Worm (Caenorhabditis elegans) whole organism, L1 larva: Measurements from ENCODE around the gene B0294.3.

ENCODE experiments used
- aha-1 ChIP-seq: fragments of 150-350 bp; optimal IDR thresholded peaks from 2 replicates; lab custom pipeline; 2014; ENCODE audit warnings: missing biosample characterization, missing genetic modification characterization
- ama-1 ChIP-seq: fragments of 150-350 bp; optimal IDR thresholded peaks from 2 replicates; lab custom pipeline; 2014
- elt-3 ChIP-seq, 6 experiments: fragments of 150-350 bp in 1 of 6; sonication (generic microtip); optimal IDR thresholded peaks; 2 replicates each; lab custom pipeline; 2017 to 2018; ENCODE audit warnings: missing biosample characterization in 6 of 6, missing genetic modification characterization in 6 of 6, inconsistent platforms in 1 of 6
- grh-1 ChIP-seq: fragments of 200-800 bp; sonication (Bioruptor generic); IDR thresholded peaks from 2 replicates; pipeline ENCODE4 v1.3.6; 2022; ENCODE audit warnings: missing genetic modification reagents, missing genetic modification characterization, missing compliant biosample characterization
- hlh-17 ChIP-seq: fragments of 200-800 bp; sonication (Bioruptor generic); optimal IDR thresholded peaks from 2 replicates; lab custom pipeline; 2018; ENCODE audit warnings: missing genetic modification characterization, mild to moderate bottlenecking, missing compliant biosample characterization, moderate library complexity, borderline replicate concordance
- lin-13 ChIP-seq: fragments of 150-350 bp; optimal IDR thresholded peaks from 2 replicates; lab custom pipeline; 2014; ENCODE audit warnings: missing biosample characterization, missing genetic modification reagents, missing genetic modification characterization
- lin-15B ChIP-seq: fragments of 150-350 bp; sonication (generic microtip); optimal IDR thresholded peaks from 3 replicates; lab custom pipeline; 2014; ENCODE audit warnings: missing biosample characterization, missing genetic modification characterization
- snpc-4 ChIP-seq: fragments of 150-350 bp; optimal IDR thresholded peaks from 2 replicates; lab custom pipeline; 2014; ENCODE audit warnings: missing biosample characterization, missing genetic modification characterization
- ztf-4 ChIP-seq: fragments of 150-350 bp; optimal IDR thresholded peaks from 2 replicates; lab custom pipeline; 2014; ENCODE audit warnings: missing biosample characterization, missing genetic modification characterization

ce11 chrX:1891887-1892286 lies at the start of gene B0294.3:
- no peak for TF ChIP-seq lin-15B
- no peak for TF ChIP-seq grh-1 (GFP tag; lab: Robert Waterston, UW)
- TF ChIP-seq ama-1 (lab: Kevin White, UChicago): no peak
- no peak for TF ChIP-seq ztf-4
- no peak for TF ChIP-seq hlh-17 (GFP tag; lab: Kevin White, UChicago)
- no peak for TF ChIP-seq aha-1 (tag; lab: Kevin White, UChicago)
- no peak for TF ChIP-seq elt-3 (tag; optimal IDR thresholded peaks at IDR 0.05; lab: Kevin White, UChicago)
- TF ChIP-seq lin-13: no peak
- TF ChIP-seq snpc-4 (tag; lab: Kevin White, UChicago): no peak
